Worm (Caenorhabditis elegans) whole organism, L2 larva: ENCODE measurements around the gene pos-1.

ENCODE experiments used
- C34F6.9 ChIP-seq: fragments of 150-350 bp; optimal IDR thresholded peaks from 2 replicates; lab custom pipeline; 2014; ENCODE audit warnings: missing biosample characterization, missing genetic modification characterization
- alr-1 ChIP-seq: fragments of 150-350 bp; optimal IDR thresholded peaks from 2 replicates; lab custom pipeline; 2014; ENCODE audit warnings: missing biosample characterization, missing genetic modification characterization
- aly-2 ChIP-seq: fragments of 150-350 bp; optimal IDR thresholded peaks from 2 replicates; lab custom pipeline; 2014; ENCODE audit warnings: missing biosample characterization, missing genetic modification characterization
- ceh-82 ChIP-seq: fragments of 150-350 bp; optimal IDR thresholded peaks from 2 replicates; lab custom pipeline; 2014; ENCODE audit warnings: missing biosample characterization, missing genetic modification characterization
- crh-2 ChIP-seq: sonication (generic microtip); optimal IDR thresholded peaks from 2 replicates; lab custom pipeline; 2017; ENCODE audit warnings: missing biosample characterization, missing genetic modification characterization
- elt-1 ChIP-seq: fragments of 150-350 bp; optimal IDR thresholded peaks from 2 replicates; lab custom pipeline; 2014; ENCODE audit warnings: missing biosample characterization, missing genetic modification characterization
- elt-3 ChIP-seq: sonication (generic microtip); optimal IDR thresholded peaks from 2 replicates; lab custom pipeline; 2017; ENCODE audit warnings: missing biosample characterization, missing genetic modification characterization
- fos-1 ChIP-seq: fragments of 150-350 bp; optimal IDR thresholded peaks from 2 replicates; lab custom pipeline; 2014; ENCODE audit warnings: missing biosample characterization, missing genetic modification characterization
- gmeb-1 ChIP-seq: fragments of 150-350 bp; optimal IDR thresholded peaks from 2 replicates; lab custom pipeline; 2014; ENCODE audit warnings: missing biosample characterization, missing genetic modification characterization
- lin-11 ChIP-seq: fragments of 150-350 bp; sonication (generic microtip); optimal IDR thresholded peaks from 2 replicates; lab custom pipeline; 2014; ENCODE audit warnings: missing biosample characterization, missing genetic modification characterization, inconsistent platforms, mixed read lengths
- lin-13 ChIP-seq: fragments of 150-350 bp; optimal IDR thresholded peaks from 2 replicates; lab custom pipeline; 2014; ENCODE audit warnings: missing biosample characterization, missing genetic modification reagents, missing genetic modification characterization
- lsy-2 ChIP-seq, 2 experiments: fragments of 150-350 bp in 1 of 2; sonication (generic microtip) in 1 of 2; optimal IDR thresholded peaks; 2 replicates each; lab custom pipeline; 2014 to 2017; ENCODE audit warnings: missing biosample characterization in 2 of 2, missing genetic modification characterization in 2 of 2
- mab-5 ChIP-seq: fragments of 150-350 bp; optimal IDR thresholded peaks from 2 replicates; lab custom pipeline; 2014; ENCODE audit warnings: missing biosample characterization, missing genetic modification characterization
- nhr-10 ChIP-seq: sonication (generic microtip); optimal IDR thresholded peaks from 2 replicates; lab custom pipeline; 2017; ENCODE audit warnings: missing biosample characterization, missing genetic modification characterization
- nhr-12 ChIP-seq: fragments of 150-350 bp; optimal IDR thresholded peaks from 2 replicates; lab custom pipeline; 2014; ENCODE audit warnings: missing biosample characterization, missing genetic modification characterization
- nhr-129 ChIP-seq: fragments of 150-350 bp; optimal IDR thresholded peaks from 2 replicates; lab custom pipeline; 2014; ENCODE audit warnings: missing biosample characterization, missing genetic modification characterization
- nhr-23 ChIP-seq: fragments of 150-350 bp; optimal IDR thresholded peaks from 2 replicates; lab custom pipeline; 2014; ENCODE audit warnings: missing biosample characterization, missing genetic modification reagents, missing genetic modification characterization
- nhr-25 ChIP-seq: fragments of 150-350 bp; sonication (generic microtip); optimal IDR thresholded peaks from 3 replicates; lab custom pipeline; 2014; ENCODE audit warnings: missing biosample characterization, missing genetic modification characterization
- nhr-77 ChIP-seq: fragments of 150-350 bp; optimal IDR thresholded peaks from 2 replicates; lab custom pipeline; 2014; ENCODE audit warnings: missing biosample characterization, missing genetic modification characterization
- sem-4 ChIP-seq: fragments of 150-350 bp; optimal IDR thresholded peaks from 2 replicates; lab custom pipeline; 2014; ENCODE audit warnings: missing biosample characterization, missing genetic modification reagents, missing genetic modification characterization
- sma-9 ChIP-seq, 2 experiments: fragments of 150-350 bp in 1 of 2; sonication (generic microtip) in 1 of 2; optimal IDR thresholded peaks; 2 replicates each; lab custom pipeline; 2014 to 2016; ENCODE audit warnings: missing genetic modification characterization in 2 of 2, mild to moderate bottlenecking in 1 of 2, missing biosample characterization in 1 of 2, missing compliant biosample characterization in 1 of 2, missing genetic modification reagents in 1 of 2, moderate library complexity in 1 of 2
- snpc-4 ChIP-seq: fragments of 150-350 bp; optimal IDR thresholded peaks from 2 replicates; lab custom pipeline; 2014; ENCODE audit warnings: missing biosample characterization, missing genetic modification characterization
- unc-39 ChIP-seq: fragments of 150-350 bp; optimal IDR thresholded peaks from 2 replicates; lab custom pipeline; 2014; ENCODE audit warnings: missing biosample characterization, missing genetic modification characterization
- unc-55 ChIP-seq: fragments of 150-350 bp; sonication (generic microtip); optimal IDR thresholded peaks from 3 replicates; lab custom pipeline; 2014; ENCODE audit warnings: missing biosample characterization, missing genetic modification reagents, missing genetic modification characterization
- unc-62 ChIP-seq: fragments of 150-350 bp; optimal IDR thresholded peaks from 2 replicates; lab custom pipeline; 2014; ENCODE audit warnings: missing biosample characterization, missing genetic modification reagents, missing genetic modification characterization
- zag-1 ChIP-seq: fragments of 150-350 bp; optimal IDR thresholded peaks from 2 replicates; lab custom pipeline; 2014; ENCODE audit warnings: missing biosample characterization, missing genetic modification characterization
- ztf-1 ChIP-seq: fragments of 200-800 bp; sonication (Bioruptor generic); conservative IDR thresholded peaks from 2 replicates; pipeline ENCODE4 v1.3.6; 2022; ENCODE audit warnings: missing genetic modification characterization, missing compliant biosample characterization
- ztf-11 ChIP-seq: sonication (generic microtip); optimal IDR thresholded peaks from 2 replicates; lab custom pipeline; 2017; ENCODE audit warnings: missing biosample characterization, missing genetic modification characterization
- ztf-4 ChIP-seq: fragments of 150-350 bp; optimal IDR thresholded peaks from 2 replicates; lab custom pipeline; 2014; ENCODE audit warnings: missing biosample characterization, missing genetic modification characterization

Gene pos-1

ce11 chrV:8413432-8414021, 359 bp upstream of the pos-1 start, which contains the start of gene vha-18:
Gene vha-18 (minus strand): TSS chrV:8413482.
- TF ChIP-seq unc-39 (no peak), aly-2 (tag; lab: Kevin White, UChicago) (no peak), lin-11 (tag; lab: Kevin White, UChicago) (no peak), unc-62 (GFP tag; lab: Kevin White, UChicago) (no peak), nhr-77 (tag; lab: Kevin White, UChicago) (no peak), gmeb-1 (tag; lab: Kevin White, UChicago) (no peak), alr-1 (tag; lab: Kevin White, UChicago) (no peak)

ce11 chrV:8415113-8415530, 1.2 kb downstream of the pos-1 start:
- TF ChIP-seq lsy-2 (tag; optimal IDR thresholded peaks at IDR 0.05; lab: Kevin White, UChicago), result no peak
- TF ChIP-seq fos-1, result no peak
- no peak for TF ChIP-seq unc-62 (GFP tag; lab: Kevin White, UChicago)
- no peak for TF ChIP-seq nhr-129
- TF ChIP-seq crh-2 (tag; lab: Kevin White, UChicago), result no peak
- TF ChIP-seq, all 48 proteins: peak for 0

DNA sequence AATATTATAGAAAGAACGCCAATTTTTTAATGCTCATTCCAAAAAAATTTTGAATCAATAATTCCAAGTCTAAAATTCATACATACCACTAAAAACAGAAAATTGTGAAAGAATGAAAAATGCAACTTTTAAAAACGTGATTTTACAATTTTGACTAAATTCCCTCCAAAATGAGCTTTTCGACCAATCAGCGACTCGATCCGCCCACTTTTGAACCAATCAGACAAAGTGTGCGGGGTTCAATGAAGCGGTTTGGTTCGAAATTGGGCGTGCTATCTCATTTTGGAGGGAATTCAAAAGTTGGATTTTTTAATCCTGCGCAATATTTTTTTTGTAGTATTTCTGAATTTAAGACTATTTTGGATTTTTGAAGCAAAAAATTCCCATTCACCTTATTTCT, 3.4 kb downstream of the pos-1 start:
- TF ChIP-seq ceh-82, result no peak
- no peak for TF ChIP-seq nhr-77 (tag; lab: Kevin White, UChicago)
- no peak for TF ChIP-seq lin-11 (tag; lab: Kevin White, UChicago)
- no peak for TF ChIP-seq ztf-11 (tag; lab: Kevin White, UChicago)
- TF ChIP-seq ztf-1 (GFP tag; lab: Robert Waterston, UW), result no peak
- no peak for TF ChIP-seq mab-5 (tag; lab: Kevin White, UChicago)
- TF ChIP-seq crh-2 (tag; lab: Kevin White, UChicago), result no peak
- no peak for TF ChIP-seq nhr-23
- no peak for TF ChIP-seq zag-1 (tag; lab: Kevin White, UChicago)
- no peak for TF ChIP-seq elt-3
- no peak for TF ChIP-seq snpc-4

ce11 chrV:8424840-8425814, 11.2 kb downstream of the pos-1 start:
- peak; percentile 15 for TF ChIP-seq nhr-129
- no peak for TF ChIP-seq lin-13 (GFP tag; lab: Kevin White, UChicago)
- TF ChIP-seq nhr-23, result no peak
- TF ChIP-seq nhr-25 (tag; lab: Kevin White, UChicago), result peak; percentile 35
- TF ChIP-seq unc-62 (GFP tag; lab: Kevin White, UChicago), result no peak
- no peak for TF ChIP-seq nhr-77 (tag; lab: Kevin White, UChicago)
- no peak for TF ChIP-seq nhr-12 (tag; lab: Kevin White, UChicago)
- no peak for TF ChIP-seq ztf-1 (GFP tag; lab: Robert Waterston, UW)
- peak; percentile 70 for TF ChIP-seq sma-9 (GFP tag; optimal IDR thresholded peaks at IDR 0.05; lab: Kevin White, UChicago)
- TF ChIP-seq sma-9 (tag; optimal IDR thresholded peaks at IDR 0.05; lab: Kevin White, UChicago), result no peak
- TF ChIP-seq mab-5 (tag; lab: Kevin White, UChicago), result no peak
- TF ChIP-seq crh-2 (tag; lab: Kevin White, UChicago), result peak; percentile 41
- peak; percentile 92 for TF ChIP-seq fos-1

DNA sequence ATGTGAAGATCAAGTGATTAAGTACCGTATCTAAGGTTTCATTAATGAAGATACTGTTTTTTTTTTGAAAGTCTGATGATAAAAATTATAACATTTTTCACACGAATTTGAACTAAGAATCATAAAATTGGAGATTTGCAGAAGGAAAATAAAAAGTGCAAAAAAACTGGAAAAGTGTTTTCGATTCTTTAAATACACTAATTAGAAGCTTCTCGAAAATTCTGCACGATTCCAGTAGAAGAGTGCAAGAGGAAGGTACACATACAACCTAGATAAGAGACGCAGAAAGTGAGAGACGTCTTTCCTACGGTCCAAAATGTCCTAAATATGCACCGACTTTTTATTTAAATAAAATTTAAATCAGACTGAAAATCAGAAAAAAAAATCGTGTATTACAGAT, 12.3 kb downstream of the pos-1 start:
- TF ChIP-seq unc-55 (GFP tag; lab: Kevin White, UChicago), result peak; percentile 25
- no peak for TF ChIP-seq nhr-129
- TF ChIP-seq C34F6.9, result peak; percentile 58
- no peak for TF ChIP-seq crh-2 (tag; lab: Kevin White, UChicago)
- TF ChIP-seq elt-1 (tag; lab: Kevin White, UChicago), result no peak
- TF ChIP-seq nhr-10 (tag; lab: Kevin White, UChicago), result no peak
- TF ChIP-seq nhr-25 (tag; lab: Kevin White, UChicago), result no peak
- no peak for TF ChIP-seq ztf-4 (tag; lab: Kevin White, UChicago)
- no peak for TF ChIP-seq sem-4 (tag; lab: Kevin White, UChicago)
- TF ChIP-seq lin-13 (GFP tag; lab: Kevin White, UChicago), result no peak
